Fruit fly (Drosophila melanogaster): Measurements from ENCODE around the gene CG10657.

CG10657 gene

dm6 chr3L:12529431-12530007 lies 32.5 kb upstream of the CG10657 start (continued):
- TF ChIP-seq klu (GFP tag; IDR thresholded peaks at IDR 0.05) = no peak
- TF ChIP-seq D19A (tag; optimal IDR thresholded peaks at IDR 0.05) = peak; percentile 59
- TF ChIP-seq CG10267 (tag; optimal IDR thresholded peaks at IDR 0.05) = peak; percentile 38
- no peak for TF ChIP-seq insv (GFP tag; optimal IDR thresholded peaks at IDR 0.05)
- peak; percentile 67 for TF ChIP-seq dmrt99B (tag; optimal IDR thresholded peaks at IDR 0.05)
- no peak for TF ChIP-seq CG43689 (GFP tag; IDR thresholded peaks at IDR 0.05)
- TF ChIP-seq Mrtf (GFP tag; IDR thresholded peaks at IDR 0.05) = no peak
- no peak for TF ChIP-seq Doc3 (GFP tag; IDR thresholded peaks at IDR 0.05; ENCODE audit: partially characterized antibody)
- TF ChIP-seq CG30431 (GFP tag; optimal IDR thresholded peaks at IDR 0.05) = no peak
- TF ChIP-seq HLHmδ (GFP tag; optimal IDR thresholded peaks at IDR 0.05) = no peak
- TF ChIP-seq btn (GFP tag; optimal IDR thresholded peaks at IDR 0.05) = no peak
- TF ChIP-seq nom (GFP tag; optimal IDR thresholded peaks at IDR 0.05) = peak; percentile 22
- TF ChIP-seq CG16815 (GFP tag; optimal IDR thresholded peaks at IDR 0.05) = no peak
- TF ChIP-seq unc-4 (GFP tag; IDR thresholded peaks at IDR 0.05; ENCODE audit: partially characterized antibody) = no peak
- TF ChIP-seq Atf6 (GFP tag; IDR thresholded peaks at IDR 0.05) = no peak
- TF ChIP-seq sens (GFP tag) = peak; percentile 5
- no peak for TF ChIP-seq amos (GFP tag; IDR thresholded peaks at IDR 0.05; ENCODE audit: partially characterized antibody)
- TF ChIP-seq Usf (GFP tag; optimal IDR thresholded peaks at IDR 0.05) = no peak
- no peak for TF ChIP-seq jigr1 (GFP tag; IDR thresholded peaks at IDR 0.05)
- TF ChIP-seq h (optimal IDR thresholded peaks at IDR 0.05) = no peak
- TF ChIP-seq CG7786 (GFP tag; optimal IDR thresholded peaks at IDR 0.05) = peak; percentile 2
- peak; percentile 49 for TF ChIP-seq tap (tag; optimal IDR thresholded peaks at IDR 0.05)
- TF ChIP-seq CG10366 (GFP tag; IDR thresholded peaks at IDR 0.05) = peak; percentile 54
- peak; percentile 27 for TF ChIP-seq CG5245 (GFP tag; optimal IDR thresholded peaks at IDR 0.05)
- TF ChIP-seq Six4 (GFP tag; optimal IDR thresholded peaks at IDR 0.05) = peak; percentile 22
- no peak for TF ChIP-seq NFAT (GFP tag; IDR thresholded peaks at IDR 0.05)
- no peak for TF ChIP-seq CG7963 (GFP tag; IDR thresholded peaks at IDR 0.05; ENCODE audit: partially characterized antibody)
- TF ChIP-seq onecut (GFP tag; IDR thresholded peaks at IDR 0.05) = peak; percentile 35
- TF ChIP-seq CG16813 (GFP tag; IDR thresholded peaks at IDR 0.05; ENCODE audit: partially characterized antibody) = no peak
- no peak for TF ChIP-seq ems (GFP tag; optimal IDR thresholded peaks at IDR 0.05)
- no peak for TF ChIP-seq cwo (GFP tag; optimal IDR thresholded peaks at IDR 0.05)
- no peak for TF ChIP-seq CG9817 (tag; optimal IDR thresholded peaks at IDR 0.05)
- TF ChIP-seq PHDP (tag; optimal IDR thresholded peaks at IDR 0.05) = peak; percentile 48
- no peak for TF ChIP-seq pfk (GFP tag; optimal IDR thresholded peaks at IDR 0.05)
- TF ChIP-seq dimm (GFP tag; IDR thresholded peaks at IDR 0.05) = no peak
- TF ChIP-seq CG11456 (GFP tag; IDR thresholded peaks at IDR 0.05) = peak; percentile 70; the same call in 2 of the 3 replicates
- no peak for TF ChIP-seq CG18764 (GFP tag; optimal IDR thresholded peaks at IDR 0.05)
- peak; percentile 60 for TF ChIP-seq HLH3B (GFP tag; IDR thresholded peaks at IDR 0.05)
- TF ChIP-seq Dp (GFP tag; optimal IDR thresholded peaks at IDR 0.05) = no peak
- TF ChIP-seq jumu (GFP tag; optimal IDR thresholded peaks at IDR 0.05) = no peak
- 0 out of 3 replicates have a peak, but pooled peaks have one; percentile 32 for TF ChIP-seq H15 (GFP tag; IDR thresholded peaks at IDR 0.05)
- TF ChIP-seq CG2202 (tag; optimal IDR thresholded peaks at IDR 0.05) = peak; percentile 11
- TF ChIP-seq CG7928 (GFP tag; optimal IDR thresholded peaks at IDR 0.05) = no peak
- TF ChIP-seq Nf-YB (GFP tag; optimal IDR thresholded peaks at IDR 0.05) = peak; percentile 12
- no peak for TF ChIP-seq Atf3 (GFP tag; optimal IDR thresholded peaks at IDR 0.05)
- peak; percentile 19 for TF ChIP-seq Nf-YC (tag; optimal IDR thresholded peaks at IDR 0.05)
- TF ChIP-seq tx (GFP tag; optimal IDR thresholded peaks at IDR 0.05) = no peak
- peak; percentile 19 for TF ChIP-seq CG4707 (GFP tag; optimal IDR thresholded peaks at IDR 0.05)
- no peak for TF ChIP-seq BEAF-32 (GFP tag; optimal IDR thresholded peaks at IDR 0.05)
- TF ChIP-seq CG12942 (GFP tag; optimal IDR thresholded peaks at IDR 0.05) = peak; percentile 9
- TF ChIP-seq CG6654 (GFP tag; optimal IDR thresholded peaks at IDR 0.05) = peak; percentile 15

Measured in whole organism, embryonic.